Fruit fly (Drosophila melanogaster): ENCODE measurements around the gene CG12375.

The CG12375 gene

dm6 chr2L:8164219-8164618, 37.5 kb upstream of the CG12375 start (continued):
- TF ChIP-seq CG10431 (GFP tag; optimal IDR thresholded peaks at IDR 0.05) (peak; percentile 79), Neu2 (GFP tag; optimal IDR thresholded peaks at IDR 0.05; ENCODE audit: borderline replicate concordance) (no peak), Mrtf (GFP tag; IDR thresholded peaks at IDR 0.05) (peak; percentile 53; the same call in 2 of the 3 replicates), CG3163 (GFP tag; optimal IDR thresholded peaks at IDR 0.05) (peak; percentile 34), Deaf1 (tag; optimal IDR thresholded peaks at IDR 0.05) (no peak), Ptx1 (GFP tag; IDR thresholded peaks at IDR 0.05) (no peak), jigr1 (GFP tag; IDR thresholded peaks at IDR 0.05) (no peak), zf30C (GFP tag; optimal IDR thresholded peaks at IDR 0.05) (no peak), odd (GFP tag; optimal IDR thresholded peaks at IDR 0.05) (peak; percentile 78), ind (GFP tag; optimal IDR thresholded peaks at IDR 0.05) (no peak), so (GFP tag; IDR thresholded peaks at IDR 0.05) (peak; percentile 79; the same call in 2 of the 3 replicates), chn (GFP tag; optimal IDR thresholded peaks at IDR 0.05) (peak; percentile 51), prd (optimal IDR thresholded peaks at IDR 0.05) (no peak), prd (GFP tag; IDR thresholded peaks at IDR 0.05) (0 out of 3 replicates have a peak, but pooled peaks have one; percentile 38), hkb (optimal IDR thresholded peaks at IDR 0.05) (no peak), hkb (GFP tag; IDR thresholded peaks at IDR 0.05) (peak; percentile 87), Hr39 (optimal IDR thresholded peaks at IDR 0.05) (no peak), CG18011 (GFP tag; optimal IDR thresholded peaks at IDR 0.05) (no peak), CG13624 (GFP tag; optimal IDR thresholded peaks at IDR 0.05) (peak; percentile 1), Side (GFP tag; optimal IDR thresholded peaks at IDR 0.05) (peak; percentile 62), CG9437 (GFP tag; optimal IDR thresholded peaks at IDR 0.05) (peak; percentile 11), kah (GFP tag; optimal IDR thresholded peaks at IDR 0.05) (peak; percentile 75), row (GFP tag; IDR thresholded peaks at IDR 0.05) (no peak), CG10274 (GFP tag; optimal IDR thresholded peaks at IDR 0.05) (peak; percentile 24), dan (GFP tag; IDR thresholded peaks at IDR 0.05) (no peak), stc (GFP tag; IDR thresholded peaks at IDR 0.05) (peak; percentile 68; the same call in 1 of the 2 replicates), yki (optimal IDR thresholded peaks at IDR 0.05) (no peak), slbo (GFP tag; IDR thresholded peaks at IDR 0.05) (no peak), trem (tag; optimal IDR thresholded peaks at IDR 0.05) (peak; percentile 62), CG15073 (GFP tag; optimal IDR thresholded peaks at IDR 0.05) (no peak), gem (tag; optimal IDR thresholded peaks at IDR 0.05) (peak; percentile 85), psq (GFP tag; optimal IDR thresholded peaks at IDR 0.05) (peak; percentile 70), CG9727 (GFP tag; optimal IDR thresholded peaks at IDR 0.05) (peak; percentile 91), zfh2 (GFP tag; optimal IDR thresholded peaks at IDR 0.05) (no peak), Max (GFP tag; optimal IDR thresholded peaks at IDR 0.05) (peak; percentile 85), dmrt11E (tag; optimal IDR thresholded peaks at IDR 0.05) (peak; percentile 85), trh (GFP tag; optimal IDR thresholded peaks at IDR 0.05) (peak; percentile 84), HLHmδ (GFP tag; optimal IDR thresholded peaks at IDR 0.05) (peak; percentile 55), gsb (GFP tag; IDR thresholded peaks at IDR 0.05) (0 out of 2 replicates have a peak, but pooled peaks have one; percentile 11), CG42726 (GFP tag; IDR thresholded peaks at IDR 0.05; ENCODE audit: partially characterized antibody) (no peak), ap (GFP tag; IDR thresholded peaks at IDR 0.05) (peak; percentile 56), dm (GFP tag; optimal IDR thresholded peaks at IDR 0.05) (peak; percentile 39), emc (GFP tag; optimal IDR thresholded peaks at IDR 0.05) (no peak), CG7928 (GFP tag; optimal IDR thresholded peaks at IDR 0.05) (no peak), twi (tag; optimal IDR thresholded peaks at IDR 0.05) (peak; percentile 81), CrebB (tag; optimal IDR thresholded peaks at IDR 0.05) (peak; percentile 84), CG2129 (GFP tag; IDR thresholded peaks at IDR 0.05; ENCODE audit: partially characterized antibody) (no peak), NC2β (GFP tag; optimal IDR thresholded peaks at IDR 0.05) (peak; percentile 73), mam (GFP tag; optimal IDR thresholded peaks at IDR 0.05) (no peak), fd3F (GFP tag; optimal IDR thresholded peaks at IDR 0.05) (peak; percentile 66), fru (optimal IDR thresholded peaks at IDR 0.05) (no peak), CG11085 (GFP tag; IDR thresholded peaks at IDR 0.05) (no peak), lbe (GFP tag; optimal IDR thresholded peaks at IDR 0.05) (peak; percentile 68)
